Fruit fly (Drosophila melanogaster): ENCODE measurements around the gene Cdk2.

DNA sequence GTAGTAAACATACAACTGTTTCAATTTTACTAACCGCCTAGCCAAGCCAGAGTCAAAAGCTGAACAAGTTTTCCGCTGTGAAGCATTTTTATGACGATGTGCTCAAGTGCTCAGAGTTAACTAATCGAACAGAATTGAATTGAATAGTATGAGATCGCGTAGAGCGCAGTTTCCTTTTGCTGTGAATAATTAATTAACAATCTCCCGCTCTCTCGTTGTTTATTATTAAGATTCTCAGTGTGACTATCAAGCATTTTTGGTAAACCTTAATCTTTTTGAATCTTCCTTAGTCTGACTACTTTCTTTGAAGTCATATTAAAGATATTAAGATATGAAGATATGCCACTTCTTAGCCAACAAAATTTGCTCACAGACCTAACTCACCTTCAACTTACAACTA, 9.8 kb downstream of the Cdk2 start, which contains the start of gene CG31200:
- TF ChIP-seq Snoo (tag; optimal IDR thresholded peaks at IDR 0.05), result no peak
- no peak for TF ChIP-seq CG9948 (tag; optimal IDR thresholded peaks at IDR 0.05)
- no peak for TF ChIP-seq CG12605 (GFP tag; IDR thresholded peaks at IDR 0.05)
- no peak for TF ChIP-seq CG10348 (GFP tag; IDR thresholded peaks at IDR 0.05)
- TF ChIP-seq CG4496 (GFP tag; IDR thresholded peaks at IDR 0.05), result no peak
- no peak for TF ChIP-seq EcR (GFP tag; optimal IDR thresholded peaks at IDR 0.05)
- no peak for TF ChIP-seq D1 (tag; optimal IDR thresholded peaks at IDR 0.05)

All from whole organism, pupa.